Fruit fly (Drosophila melanogaster) whole organism, embryonic: ENCODE data around the gene arm.

Experiments
- Atf6 ChIP-seq: fragments of 200-800 bp; sonication (Bioruptor generic); IDR thresholded peaks from 2 replicates; pipeline ENCODE4 v1.3.6; 2022; ENCODE audit warnings: missing biosample characterization, missing genetic modification characterization
- Bdp1 ChIP-seq: fragments of 200-800 bp; sonication (Bioruptor generic); optimal IDR thresholded peaks from 3 replicates; lab custom pipeline; 2016; ENCODE audit warnings: missing biosample characterization, missing genetic modification characterization
- Blimp-1 ChIP-seq: fragments of 200-800 bp; sonication (Bioruptor generic); optimal IDR thresholded peaks from 3 replicates; lab custom pipeline; 2018; ENCODE audit warnings: missing biosample characterization, missing genetic modification characterization, mild to moderate bottlenecking, moderate library complexity, missing genetic modification reagents
- CG11723 ChIP-seq: fragments of 200-800 bp; sonication (Bioruptor generic); optimal IDR thresholded peaks from 2 replicates; lab custom pipeline; 2017; ENCODE audit warnings: missing biosample characterization, mild to moderate bottlenecking, missing genetic modification characterization
- CG12155 ChIP-seq: fragments of 200-800 bp; sonication (Bioruptor generic); optimal IDR thresholded peaks from 3 replicates; lab custom pipeline; 2016; ENCODE audit warnings: missing biosample characterization, missing genetic modification characterization
- CG12659 ChIP-seq: fragments of 200-800 bp; sonication (Bioruptor generic); optimal IDR thresholded peaks from 3 replicates; lab custom pipeline; 2017; ENCODE audit warnings: mild to moderate bottlenecking, missing biosample characterization, missing genetic modification reagents, missing genetic modification characterization
- CG16863 ChIP-seq: fragments of 200-800 bp; sonication (Bioruptor generic); optimal IDR thresholded peaks from 3 replicates; lab custom pipeline; 2016; ENCODE audit warnings: missing biosample characterization, missing genetic modification characterization
- CG31224 ChIP-seq: fragments of 200-800 bp; sonication (Bioruptor generic); IDR thresholded peaks from 2 replicates; pipeline ENCODE4 v1.3.6; 2022; ENCODE audit warnings: missing biosample characterization, missing genetic modification characterization
- CG3281 ChIP-seq: fragments of 200-800 bp; sonication (Bioruptor generic); optimal IDR thresholded peaks from 3 replicates; lab custom pipeline; 2017; ENCODE audit warnings: missing biosample characterization, mild to moderate bottlenecking, missing genetic modification characterization
- CG4328 ChIP-seq: fragments of 200-800 bp; sonication (Bioruptor generic); optimal IDR thresholded peaks from 3 replicates; lab custom pipeline; 2017; ENCODE audit warnings: missing biosample characterization, missing genetic modification reagents, missing genetic modification characterization
- CG4854 ChIP-seq: fragments of 200-800 bp; sonication (Bioruptor generic); optimal IDR thresholded peaks from 2 replicates; lab custom pipeline; 2016; ENCODE audit warnings: missing biosample characterization, missing genetic modification characterization, inconsistent platforms
- CG6654 ChIP-seq: fragments of 200-800 bp; sonication (Bioruptor generic); optimal IDR thresholded peaks from 2 replicates; lab custom pipeline; 2017; ENCODE audit warnings: missing biosample characterization, mild to moderate bottlenecking, missing genetic modification characterization
- CG7271 ChIP-seq: fragments of 200-800 bp; sonication (Bioruptor generic); optimal IDR thresholded peaks from 2 replicates; lab custom pipeline; 2018; ENCODE audit warnings: missing biosample characterization, mild to moderate bottlenecking, missing genetic modification characterization, moderate library complexity
- CG7745 ChIP-seq: fragments of 200-800 bp; sonication (Bioruptor generic); optimal IDR thresholded peaks from 2 replicates; lab custom pipeline; 2018; ENCODE audit warnings: missing biosample characterization, mild to moderate bottlenecking, missing genetic modification characterization, moderate library complexity
- CG8359 ChIP-seq: fragments of 200-800 bp; sonication (Bioruptor generic); optimal IDR thresholded peaks from 2 replicates; lab custom pipeline; 2017; ENCODE audit warnings: missing biosample characterization, mild to moderate bottlenecking, missing genetic modification characterization, borderline replicate concordance
- CG9817 ChIP-seq: fragments of 200-800 bp; sonication (Bioruptor generic); optimal IDR thresholded peaks from 2 replicates; lab custom pipeline; 2018; ENCODE audit warnings: missing biosample characterization, mild to moderate bottlenecking, missing genetic modification characterization, moderate library complexity
- CHES-1-like ChIP-seq: fragments of 200-800 bp; sonication (Bioruptor generic); optimal IDR thresholded peaks from 2 replicates; lab custom pipeline; 2016; ENCODE audit warnings: missing biosample characterization, missing genetic modification characterization
- CkIIα-i1 ChIP-seq: fragments of 200-800 bp; sonication (Bioruptor generic); IDR thresholded peaks from 2 replicates; pipeline ENCODE4 v1.3.6; 2022; ENCODE audit warnings: missing biosample characterization, missing genetic modification characterization
- Doc2 ChIP-seq: fragments of 200-800 bp; sonication (Bioruptor generic); IDR thresholded peaks from 2 replicates; pipeline ENCODE4 v1.3.6; 2022; ENCODE audit warnings: missing biosample characterization, missing genetic modification characterization
- Dref ChIP-seq: fragments of 200-800 bp; sonication (Bioruptor generic); IDR thresholded peaks from 2 replicates; pipeline ENCODE4 v1.3.6; 2022; ENCODE audit warnings: missing biosample characterization, missing genetic modification characterization
- HLH3B ChIP-seq: fragments of 200-800 bp; sonication (Bioruptor generic); IDR thresholded peaks from 2 replicates; pipeline ENCODE4 v1.3.6; 2022; ENCODE audit warnings: missing biosample characterization, missing genetic modification characterization
- Hmr ChIP-seq: fragments of 200-800 bp; sonication (Bioruptor generic); optimal IDR thresholded peaks from 3 replicates; lab custom pipeline; 2017; ENCODE audit warnings: mild to moderate bottlenecking, missing biosample characterization, missing genetic modification reagents, missing genetic modification characterization
- MBD-R2 ChIP-seq: fragments of 200-800 bp; sonication (Bioruptor generic); IDR thresholded peaks from 2 replicates; pipeline ENCODE4 v1.3.6; 2022; ENCODE audit warnings: missing biosample characterization, missing genetic modification characterization
- Optix ChIP-seq: fragments of 200-800 bp; sonication (Bioruptor generic); IDR thresholded peaks from 3 replicates; pipeline ENCODE4 v1.3.6; 2022; ENCODE audit warnings: missing biosample characterization, missing genetic modification characterization
- Pdp1 ChIP-seq, 2 experiments: fragments of 200-800 bp; sonication (Bioruptor generic); optimal IDR thresholded peaks; 3 replicates each; lab custom pipeline; 2016; ENCODE audit warnings: missing biosample characterization in 2 of 2, missing genetic modification characterization in 2 of 2, mild to moderate bottlenecking in 1 of 2, moderate library complexity in 1 of 2
- Rfx ChIP-seq: fragments of 200-800 bp; sonication (Bioruptor generic); IDR thresholded peaks from 2 replicates; pipeline ENCODE4 v1.3.6; 2022; ENCODE audit warnings: missing biosample characterization, missing genetic modification characterization
- Trl ChIP-seq, 3 experiments: fragments of >200 bp in 2 of 3; fragments of 200-800 bp in 1 of 3; sonication (Bioruptor generic) in 1 of 3; optimal IDR thresholded peaks; 2 replicates in 1 of 3; 3 replicates in 2 of 3; lab custom pipeline; 2016 to 2017; ENCODE audit warnings: missing biosample characterization in 1 of 3, missing genetic modification characterization in 1 of 3
- YL-1 ChIP-seq: fragments of 200-800 bp; sonication (Bioruptor generic); optimal IDR thresholded peaks from 3 replicates; lab custom pipeline; 2017; ENCODE audit warnings: missing biosample characterization, mild to moderate bottlenecking, missing genetic modification characterization
- chm ChIP-seq: fragments of 200-800 bp; sonication (Bioruptor generic); IDR thresholded peaks from 2 replicates; pipeline ENCODE4 v1.3.6; 2022; ENCODE audit warnings: missing biosample characterization, missing genetic modification characterization
- cwo ChIP-seq: fragments of 200-800 bp; sonication (Bioruptor generic); optimal IDR thresholded peaks from 3 replicates; lab custom pipeline; 2017; ENCODE audit warnings: missing biosample characterization, missing genetic modification characterization, mild to moderate bottlenecking, moderate library complexity, missing genetic modification reagents
- ems ChIP-seq: fragments of 200-800 bp; sonication (Bioruptor generic); optimal IDR thresholded peaks from 3 replicates; lab custom pipeline; 2016; ENCODE audit warnings: missing biosample characterization, missing genetic modification characterization
- fd102C ChIP-seq: fragments of 200-800 bp; sonication (Bioruptor generic); optimal IDR thresholded peaks from 2 replicates; lab custom pipeline; 2018; ENCODE audit warnings: missing biosample characterization, mild to moderate bottlenecking, missing genetic modification characterization, moderate library complexity
- gcm2 ChIP-seq: fragments of 200-800 bp; sonication (Bioruptor generic); optimal IDR thresholded peaks from 2 replicates; lab custom pipeline; 2016; ENCODE audit warnings: missing biosample characterization, missing genetic modification characterization
- grau ChIP-seq: fragments of 200-800 bp; optimal IDR thresholded peaks from 3 replicates; lab custom pipeline; 2019; ENCODE audit warnings: missing biosample characterization, mild to moderate bottlenecking, missing genetic modification characterization, moderate library complexity
- gt ChIP-seq: fragments of 200-800 bp; sonication (Bioruptor generic); IDR thresholded peaks from 2 replicates; pipeline ENCODE4 v1.3.6; 2022; ENCODE audit warnings: missing biosample characterization, missing genetic modification characterization
- jing ChIP-seq: fragments of 200-800 bp; sonication (Bioruptor generic); optimal IDR thresholded peaks from 2 replicates; lab custom pipeline; 2018; ENCODE audit warnings: missing biosample characterization, mild to moderate bottlenecking, missing genetic modification characterization
- ken ChIP-seq: fragments of 200-800 bp; sonication (Bioruptor generic); IDR thresholded peaks from 3 replicates; pipeline ENCODE4 v1.3.6; 2022; ENCODE audit warnings: missing biosample characterization, missing genetic modification characterization
- lmd ChIP-seq: fragments of 200-800 bp; sonication (Bioruptor generic); IDR thresholded peaks from 2 replicates; pipeline ENCODE4 v1.3.6; 2022; ENCODE audit warnings: missing biosample characterization, missing genetic modification characterization
- mam ChIP-seq: fragments of 200-800 bp; sonication (Bioruptor generic); optimal IDR thresholded peaks from 3 replicates; lab custom pipeline; 2016; ENCODE audit warnings: missing biosample characterization, missing genetic modification characterization
- pho ChIP-seq: fragments of 200-800 bp; sonication (Bioruptor generic); optimal IDR thresholded peaks from 2 replicates; lab custom pipeline; 2016; ENCODE audit warnings: missing biosample characterization, missing genetic modification characterization
- ro ChIP-seq: fragments of 200-800 bp; sonication (Bioruptor generic); IDR thresholded peaks from 2 replicates; pipeline ENCODE4 v1.3.6; 2022; ENCODE audit warnings: missing biosample characterization, missing genetic modification characterization
- sqz ChIP-seq: fragments of 200-800 bp; sonication (Bioruptor generic); optimal IDR thresholded peaks from 3 replicates; lab custom pipeline; 2018; ENCODE audit warnings: missing biosample characterization, mild to moderate bottlenecking, missing genetic modification characterization
- ssp ChIP-seq: fragments of 200-800 bp; sonication (Bioruptor generic); IDR thresholded peaks from 2 replicates; pipeline ENCODE4 v1.3.6; 2022; ENCODE audit warnings: missing biosample characterization, missing genetic modification characterization
- toy ChIP-seq: fragments of 200-800 bp; sonication (Bioruptor generic); IDR thresholded peaks from 2 replicates; pipeline ENCODE4 v1.3.6; 2022; ENCODE audit warnings: missing biosample characterization, missing genetic modification characterization
- trem ChIP-seq: fragments of 200-800 bp; optimal IDR thresholded peaks from 3 replicates; lab custom pipeline; 2019; ENCODE audit warnings: missing biosample characterization, mild to moderate bottlenecking, missing genetic modification characterization, moderate library complexity
- usp ChIP-seq: fragments of >200 bp; optimal IDR thresholded peaks from 2 replicates; lab custom pipeline; 2017; ENCODE audit warnings: missing biosample characterization, missing genetic modification characterization
- zfh2 ChIP-seq: fragments of 200-800 bp; sonication (Bioruptor generic); optimal IDR thresholded peaks from 2 replicates; lab custom pipeline; 2016; ENCODE audit warnings: missing biosample characterization, missing genetic modification characterization

The arm gene

dm6 chrX:1943337-1944244 is 43.1 kb upstream of the arm start (continued):
- no peak for TF ChIP-seq CkIIα-i1 (GFP tag; lab: Robert Waterston, UW)
- peak; percentile 52 for TF ChIP-seq zfh2 (GFP tag; lab: Kevin White, UChicago)
- no peak for TF ChIP-seq toy (GFP tag; lab: Robert Waterston, UW)
- TF ChIP-seq ro (GFP tag; lab: Robert Waterston, UW), result no peak
- TF ChIP-seq lmd, result peak; percentile 68
- no peak for TF ChIP-seq YL-1 (GFP tag; lab: Kevin White, UChicago)
- TF ChIP-seq HLH3B (GFP tag; lab: Robert Waterston, UW), result peak; percentile 41
- TF ChIP-seq CG7745 (tag; lab: Kevin White, UChicago), result no peak
- no peak for TF ChIP-seq ken (GFP tag; lab: Robert Waterston, UW)
- TF ChIP-seq chm (GFP tag; lab: Robert Waterston, UW), result no peak
- TF ChIP-seq grau (tag; lab: Kevin White, UChicago), result peak; percentile 82
- TF ChIP-seq CG9817 (tag; lab: Kevin White, UChicago), result peak; percentile 57
- TF ChIP-seq Dref (GFP tag; lab: Robert Waterston, UW), result no peak
- peak; percentile 57 for TF ChIP-seq pho (GFP tag; lab: Kevin White, UChicago)
- TF ChIP-seq trem, result peak; percentile 32
- TF ChIP-seq Blimp-1 (GFP tag; lab: Kevin White, UChicago), result peak; percentile 74
- TF ChIP-seq fd102C (GFP tag; lab: Kevin White, UChicago), result no peak
- TF ChIP-seq CG7271 (tag; lab: Kevin White, UChicago), result no peak
- TF ChIP-seq CG6654 (GFP tag; lab: Kevin White, UChicago), result peak; percentile 51
- peak; percentile 77 for TF ChIP-seq CG16863
- peak; percentile 58 for TF ChIP-seq CG12155 (GFP tag; lab: Kevin White, UChicago)
- TF ChIP-seq Bdp1 (GFP tag; lab: Kevin White, UChicago), result no peak
- TF ChIP-seq CG4854 (GFP tag; lab: Kevin White, UChicago), result peak; percentile 52
- 0 out of 2 replicates have a peak, but pooled peaks have one; percentile 8 for TF ChIP-seq gt (GFP tag; lab: Robert Waterston, UW)
- TF ChIP-seq CG12659, result peak; percentile 36
- peak; percentile 60 for TF ChIP-seq mam (GFP tag; lab: Kevin White, UChicago)
- peak; percentile 5 for TF ChIP-seq CG4328 (GFP tag; lab: Kevin White, UChicago)
- TF ChIP-seq cwo (GFP tag; lab: Kevin White, UChicago), result peak; percentile 50
- peak; percentile 82 to 90 for TF ChIP-seq Trl (optimal IDR thresholded peaks at IDR 0.05; lab: Kevin White, UChicago)
- peak; percentile 19 for TF ChIP-seq Trl (GFP tag; optimal IDR thresholded peaks at IDR 0.05; lab: Kevin White, UChicago)
- peak; percentile 50 for TF ChIP-seq CG11723
- TF ChIP-seq Rfx (GFP tag; lab: Robert Waterston, UW), result peak; percentile 40; the same call in 1 of the 2 replicates
- peak; percentile 57 for TF ChIP-seq jing (GFP tag; lab: Kevin White, UChicago)
- TF ChIP-seq CG31224, result 0 out of 2 replicates have a peak, but pooled peaks have one; percentile 7
- peak; percentile 59; the same call in 1 of the 3 replicates for TF ChIP-seq Optix (GFP tag; lab: Robert Waterston, UW)
- TF ChIP-seq ssp, result peak; percentile 14; the same call in 1 of the 2 replicates
- peak; percentile 49 to 58 for TF ChIP-seq Pdp1 (GFP tag; optimal IDR thresholded peaks at IDR 0.05; lab: Kevin White, UChicago)
- peak; percentile 63 for TF ChIP-seq CHES-1-like (GFP tag; lab: Kevin White, UChicago)
- TF ChIP-seq Atf6 (GFP tag; lab: Robert Waterston, UW), result no peak; the same call in 1 of the 2 replicates
- no peak for TF ChIP-seq gcm2
- TF ChIP-seq usp (GFP tag; lab: Kevin White, UChicago), result peak; percentile 19
- TF ChIP-seq Hmr, result peak; percentile 76
- peak; percentile 73 for TF ChIP-seq CG3281 (GFP tag; lab: Kevin White, UChicago)
- no peak for TF ChIP-seq Doc2 (GFP tag; lab: Robert Waterston, UW)
- peak; percentile 59 for TF ChIP-seq ems (GFP tag; lab: Kevin White, UChicago)
- peak; percentile 38 for TF ChIP-seq sqz (GFP tag; lab: Kevin White, UChicago)
- TF ChIP-seq MBD-R2 (GFP tag; lab: Robert Waterston, UW), result no peak
- TF ChIP-seq CG8359 (GFP tag; lab: Kevin White, UChicago), result peak; percentile 60
- TF ChIP-seq, all 482 proteins: peak for 303
